Worm (Caenorhabditis elegans): ENCODE measurements around the gene arrd-25.

The arrd-25 gene

DNA sequence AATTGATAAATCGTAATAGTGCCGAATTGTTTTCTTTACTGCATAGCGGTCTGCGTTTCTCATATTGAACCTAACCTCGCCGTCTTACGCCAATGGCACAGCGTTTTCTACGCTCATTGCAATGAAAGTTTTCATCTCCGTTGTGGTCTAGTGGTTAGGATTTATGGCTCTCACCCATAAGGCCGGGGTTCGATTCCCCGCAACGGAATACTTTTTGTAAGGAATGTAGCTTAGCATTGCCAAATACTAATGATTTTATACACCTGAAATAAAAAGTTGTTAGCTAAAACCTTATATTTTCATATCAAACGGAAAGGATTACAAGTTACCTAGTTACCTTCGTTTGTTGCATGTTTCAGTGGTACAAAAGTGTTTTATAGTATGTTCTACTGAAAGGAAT, 17.8 kb upstream of the arrd-25 start (continued):
- TF ChIP-seq ceh-19 (GFP tag; optimal IDR thresholded peaks at IDR 0.05) (peak; percentile 86), pat-9 (tag; optimal IDR thresholded peaks at IDR 0.05) (peak; percentile 64), ref-2 (tag; optimal IDR thresholded peaks at IDR 0.05) (peak; percentile 76), hlh-6 (tag; optimal IDR thresholded peaks at IDR 0.05) (peak; percentile 86), gmeb-2 (tag; optimal IDR thresholded peaks at IDR 0.05) (peak; percentile 82), zip-5 (tag; optimal IDR thresholded peaks at IDR 0.05) (peak; percentile 39), syd-9 (tag; optimal IDR thresholded peaks at IDR 0.05) (peak; percentile 74), lim-6 (tag; optimal IDR thresholded peaks at IDR 0.05) (peak; percentile 71), K02D7.2 (tag; optimal IDR thresholded peaks at IDR 0.05) (peak; percentile 69), unc-55 (GFP tag; optimal IDR thresholded peaks at IDR 0.05) (peak; percentile 74), npax-4 (tag; optimal IDR thresholded peaks at IDR 0.05) (peak; percentile 63), ttx-3 (tag; optimal IDR thresholded peaks at IDR 0.05) (peak; percentile 71), hlh-30 (tag; optimal IDR thresholded peaks at IDR 0.05; ENCODE audit: insufficient read depth) (no peak), fkh-10 (GFP tag; optimal IDR thresholded peaks at IDR 0.05) (no peak), F13H6.1 (tag; optimal IDR thresholded peaks at IDR 0.05) (peak; percentile 48), dmd-4 (tag; optimal IDR thresholded peaks at IDR 0.05; ENCODE audit: borderline replicate concordance) (peak; percentile 71), pha-2 (tag; optimal IDR thresholded peaks at IDR 0.05) (peak; percentile 81), nhr-232 (tag; optimal IDR thresholded peaks at IDR 0.05) (peak; percentile 64), ceh-14 (tag; optimal IDR thresholded peaks at IDR 0.05) (peak; percentile 90), tbx-7 (tag; optimal IDR thresholded peaks at IDR 0.05) (peak; percentile 31), odd-2 (tag; optimal IDR thresholded peaks at IDR 0.05) (no peak), T23F11.4 (GFP tag; optimal IDR thresholded peaks at IDR 0.05) (peak; percentile 76), hlh-15 (tag; optimal IDR thresholded peaks at IDR 0.05) (peak; percentile 39), ets-4 (tag; optimal IDR thresholded peaks at IDR 0.05) (peak; percentile 37), ceh-30 (tag; optimal IDR thresholded peaks at IDR 0.05) (peak; percentile 65), sox-2 (GFP tag; IDR thresholded peaks at IDR 0.05) (peak; percentile 50; the same call in 1 of the 2 replicates), ztf-16 (tag; optimal IDR thresholded peaks at IDR 0.05) (peak; percentile 65), pha-4 (tag; optimal IDR thresholded peaks at IDR 0.05) (no peak), pag-3 (tag; optimal IDR thresholded peaks at IDR 0.05; ENCODE audit: borderline replicate concordance) (peak; percentile 63), ceh-22 (tag; optimal IDR thresholded peaks at IDR 0.05) (no peak), ama-1 (optimal IDR thresholded peaks at IDR 0.05) (no peak), unc-3 (GFP tag; conservative IDR thresholded peaks at IDR 0.05) (peak; percentile 78), unc-3 (tag; optimal IDR thresholded peaks at IDR 0.05) (peak; percentile 78), Y22D7AL.16 (tag; optimal IDR thresholded peaks at IDR 0.05) (peak; percentile 81), rnt-1 (tag; optimal IDR thresholded peaks at IDR 0.05) (peak; percentile 80), ceh-34 (tag; optimal IDR thresholded peaks at IDR 0.05) (peak; percentile 70), fkh-6 (tag; optimal IDR thresholded peaks at IDR 0.05) (peak; percentile 43), che-1 (tag; optimal IDR thresholded peaks at IDR 0.05) (peak; percentile 81), dve-1 (tag; optimal IDR thresholded peaks at IDR 0.05) (peak; percentile 76), K09A11.1 (tag; optimal IDR thresholded peaks at IDR 0.05; ENCODE audit: insufficient read depth) (no peak), ceh-18 (tag; optimal IDR thresholded peaks at IDR 0.05) (peak; percentile 64), pqm-1 (tag; optimal IDR thresholded peaks at IDR 0.05) (no peak), nfya-1 (tag; optimal IDR thresholded peaks at IDR 0.05) (peak; percentile 63)

DNA sequence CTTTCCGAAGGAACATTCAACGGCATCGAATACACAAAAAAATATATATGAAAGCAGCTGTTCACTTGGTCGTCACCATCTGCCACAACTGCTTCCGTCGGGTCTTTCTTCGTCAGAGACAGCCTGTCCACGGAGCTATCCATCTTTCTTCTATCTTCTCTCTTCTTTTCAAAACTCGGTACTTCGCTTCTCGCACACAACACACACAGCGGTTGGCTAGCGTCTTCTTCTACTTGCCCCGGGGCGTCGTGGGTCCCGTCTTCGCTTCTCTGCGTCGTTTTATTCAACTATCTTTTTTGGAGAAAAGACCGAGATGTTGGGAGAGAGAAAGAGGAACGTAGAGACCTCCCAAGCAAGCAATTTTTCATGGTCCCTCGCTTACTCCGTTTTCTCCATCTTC, 16.9 kb upstream of the arrd-25 start:
- TF ChIP-seq hlh-13 (GFP tag; optimal IDR thresholded peaks at IDR 0.05) (no peak), ref-2 (tag; optimal IDR thresholded peaks at IDR 0.05) (peak; percentile 43), elt-2 (tag; optimal IDR thresholded peaks at IDR 0.05) (no peak), pros-1 (tag; optimal IDR thresholded peaks at IDR 0.05) (no peak), ceh-14 (tag; optimal IDR thresholded peaks at IDR 0.05) (peak; percentile 19), ama-1 (optimal IDR thresholded peaks at IDR 0.05) (no peak), ceh-48 (tag; optimal IDR thresholded peaks at IDR 0.05) (no peak), gmeb-2 (tag; optimal IDR thresholded peaks at IDR 0.05) (no peak), pax-1 (tag; optimal IDR thresholded peaks at IDR 0.05) (no peak), nhr-232 (tag; optimal IDR thresholded peaks at IDR 0.05) (no peak), C08G9.2 (tag; optimal IDR thresholded peaks at IDR 0.05) (no peak), pqm-1 (tag; optimal IDR thresholded peaks at IDR 0.05) (no peak), lin-11 (tag; optimal IDR thresholded peaks at IDR 0.05) (no peak), ceh-31 (tag; optimal IDR thresholded peaks at IDR 0.05) (peak; percentile 80), npax-4 (tag; optimal IDR thresholded peaks at IDR 0.05) (no peak), madf-2 (tag; optimal IDR thresholded peaks at IDR 0.05) (no peak), hlh-15 (tag; optimal IDR thresholded peaks at IDR 0.05) (no peak), tbx-7 (tag; optimal IDR thresholded peaks at IDR 0.05) (no peak), ceh-9 (tag; optimal IDR thresholded peaks at IDR 0.05) (no peak), nfya-1 (tag; optimal IDR thresholded peaks at IDR 0.05) (peak; percentile 84), fkh-10 (GFP tag; optimal IDR thresholded peaks at IDR 0.05) (peak; percentile 1), zip-5 (tag; optimal IDR thresholded peaks at IDR 0.05) (no peak)

Measured in whole organism, late embryonic.